Worm (Caenorhabditis elegans): ENCODE data around the gene dhs-24.

The dhs-24 gene

ce11 chrV:19946529-19946928 is at the start of gene dhs-24:
Gene dhs-24, minus strand, starts transcription at chrV:19946629.
- TF ChIP-seq tbx-8 (GFP tag; optimal IDR thresholded peaks at IDR 0.05): no peak
- no peak for TF ChIP-seq ces-1 (GFP tag; optimal IDR thresholded peaks at IDR 0.05)
- TF ChIP-seq mep-1 (tag; optimal IDR thresholded peaks at IDR 0.05): no peak
- TF ChIP-seq nhr-2 (tag; optimal IDR thresholded peaks at IDR 0.05): no peak
- no peak for TF ChIP-seq ceh-43 (GFP tag; optimal IDR thresholded peaks at IDR 0.05)
- TF ChIP-seq nhr-12 (tag; optimal IDR thresholded peaks at IDR 0.05): no peak
- TF ChIP-seq hlh-1 (tag; optimal IDR thresholded peaks at IDR 0.05): no peak
- TF ChIP-seq ceh-83 (GFP tag; optimal IDR thresholded peaks at IDR 0.05): no peak
- no peak for TF ChIP-seq ztf-11 (tag; optimal IDR thresholded peaks at IDR 0.05)
- no peak for TF ChIP-seq nhr-28 (tag; optimal IDR thresholded peaks at IDR 0.05)
- TF ChIP-seq sptf-1 (tag; optimal IDR thresholded peaks at IDR 0.05): no peak

ce11 chrV:19994665-19995064 is 48.2 kb upstream of the dhs-24 start:
- TF ChIP-seq nhr-28 (tag; optimal IDR thresholded peaks at IDR 0.05) (no peak), nhr-12 (tag; optimal IDR thresholded peaks at IDR 0.05) (no peak), blmp-1 (tag; optimal IDR thresholded peaks at IDR 0.05) (no peak), sem-2 (GFP tag; optimal IDR thresholded peaks at IDR 0.05) (no peak), nhr-76 (tag; optimal IDR thresholded peaks at IDR 0.05) (no peak), tbx-8 (GFP tag; optimal IDR thresholded peaks at IDR 0.05) (no peak), nhr-237 (tag; optimal IDR thresholded peaks at IDR 0.05) (no peak), nhr-2 (tag; optimal IDR thresholded peaks at IDR 0.05) (no peak), bed-3 (GFP tag; optimal IDR thresholded peaks at IDR 0.05) (no peak), lin-32 (GFP tag; optimal IDR thresholded peaks at IDR 0.05) (no peak), pha-4 (tag; optimal IDR thresholded peaks at IDR 0.05) (no peak), drap-1 (GFP tag; optimal IDR thresholded peaks at IDR 0.05) (no peak), elt-1 (tag; optimal IDR thresholded peaks at IDR 0.05; ENCODE audit: borderline replicate concordance, insufficient read depth) (no peak)

ce11 chrV:19994093-19994492 is 47.7 kb upstream of the dhs-24 start, which contains the start of gene Y60A3A.25:
Gene Y60A3A.25, minus strand, starts transcription at chrV:19994193.
- no peak for TF ChIP-seq mls-2 (tag; optimal IDR thresholded peaks at IDR 0.05)

ce11 chrV:19987684-19988083 is 41.3 kb upstream of the dhs-24 start, which contains the start of gene sri-67:
Gene sri-67, plus strand, starts transcription at chrV:19987984.
- TF ChIP-seq sem-2 (GFP tag; optimal IDR thresholded peaks at IDR 0.05): no peak

ce11 chrV:19986788-19987187 is 40.4 kb upstream of the dhs-24 start:
- TF ChIP-seq flh-1 (GFP tag; optimal IDR thresholded peaks at IDR 0.05) (no peak), blmp-1 (tag; optimal IDR thresholded peaks at IDR 0.05) (no peak), drap-1 (GFP tag; optimal IDR thresholded peaks at IDR 0.05) (no peak), sptf-1 (tag; optimal IDR thresholded peaks at IDR 0.05) (no peak), bed-3 (GFP tag; optimal IDR thresholded peaks at IDR 0.05) (no peak), ceh-43 (GFP tag; optimal IDR thresholded peaks at IDR 0.05) (no peak), ham-2 (GFP tag; optimal IDR thresholded peaks at IDR 0.05) (no peak), nhr-76 (tag; optimal IDR thresholded peaks at IDR 0.05) (no peak), elt-1 (tag; optimal IDR thresholded peaks at IDR 0.05; ENCODE audit: borderline replicate concordance, insufficient read depth) (no peak), ceh-39 (tag; optimal IDR thresholded peaks at IDR 0.05) (no peak), zip-8 (tag; optimal IDR thresholded peaks at IDR 0.05) (no peak), elt-3 (tag; optimal IDR thresholded peaks at IDR 0.05) (no peak), snpc-4 (tag; optimal IDR thresholded peaks at IDR 0.05) (no peak), unc-39 (tag; optimal IDR thresholded peaks at IDR 0.05) (no peak), unc-120 (tag; optimal IDR thresholded peaks at IDR 0.05; ENCODE audit: poor library complexity, severe bottlenecking) (no peak), mls-2 (tag; optimal IDR thresholded peaks at IDR 0.05) (no peak), ztf-11 (tag; optimal IDR thresholded peaks at IDR 0.05) (no peak), lsy-2 (tag; optimal IDR thresholded peaks at IDR 0.05) (no peak), ceh-83 (GFP tag; optimal IDR thresholded peaks at IDR 0.05) (no peak)

ce11 chrV:19986213-19986612 is 39.8 kb upstream of the dhs-24 start, which contains the start of gene clec-260:
Gene clec-260, minus strand, starts transcription at chrV:19986313.
- no peak for TF ChIP-seq mab-5 (tag; optimal IDR thresholded peaks at IDR 0.05)
- TF ChIP-seq elt-1 (tag; optimal IDR thresholded peaks at IDR 0.05; ENCODE audit: borderline replicate concordance, insufficient read depth): no peak
- no peak for TF ChIP-seq lsy-2 (tag; optimal IDR thresholded peaks at IDR 0.05)
- TF ChIP-seq lin-32 (GFP tag; optimal IDR thresholded peaks at IDR 0.05): no peak
- no peak for TF ChIP-seq nhr-237 (tag; optimal IDR thresholded peaks at IDR 0.05)
- TF ChIP-seq hlh-1 (tag; optimal IDR thresholded peaks at IDR 0.05): no peak
- TF ChIP-seq nhr-28 (tag; optimal IDR thresholded peaks at IDR 0.05): no peak
- TF ChIP-seq snpc-4 (tag; optimal IDR thresholded peaks at IDR 0.05): no peak
- TF ChIP-seq unc-120 (tag; optimal IDR thresholded peaks at IDR 0.05; ENCODE audit: poor library complexity, severe bottlenecking): no peak
- no peak for TF ChIP-seq blmp-1 (tag; optimal IDR thresholded peaks at IDR 0.05)
- no peak for TF ChIP-seq cnd-1 (tag; optimal IDR thresholded peaks at IDR 0.05)
- no peak for TF ChIP-seq nhr-12 (tag; optimal IDR thresholded peaks at IDR 0.05)
- TF ChIP-seq tbx-8 (GFP tag; optimal IDR thresholded peaks at IDR 0.05): no peak
- no peak for TF ChIP-seq ceh-43 (GFP tag; optimal IDR thresholded peaks at IDR 0.05)
- no peak for TF ChIP-seq ceh-39 (tag; optimal IDR thresholded peaks at IDR 0.05)
- TF ChIP-seq ztf-11 (tag; optimal IDR thresholded peaks at IDR 0.05): no peak

All from whole organism, mixed stage, embryonic.